Worm (Caenorhabditis elegans) whole organism, L4 larva: Measurements from ENCODE around the gene phy-4.

Experiments
- D1046.2 ChIP-seq: fragments of 200-800 bp; sonication (Bioruptor generic); IDR thresholded peaks from 2 replicates; pipeline ENCODE4 v1.3.6; 2022; ENCODE audit warnings: missing genetic modification characterization, missing compliant biosample characterization
- F44E2.7 ChIP-seq: fragments of 200-800 bp; sonication (Bioruptor generic); IDR thresholded peaks from 2 replicates; pipeline ENCODE4 v2.1.2; 2022; ENCODE audit warnings: missing genetic modification characterization, missing compliant biosample characterization
- Y48G9A.11 ChIP-seq: fragments of 200-800 bp; sonication (Bioruptor generic); IDR thresholded peaks from 2 replicates; pipeline ENCODE4 v1.3.6; 2022; ENCODE audit warnings: missing genetic modification reagents, missing genetic modification characterization, missing compliant biosample characterization
- Y5F2A.4 ChIP-seq: fragments of 200-800 bp; sonication (Bioruptor generic); optimal IDR thresholded peaks from 2 replicates; lab custom pipeline; 2018; ENCODE audit warnings: mild to moderate bottlenecking, missing genetic modification characterization, missing compliant biosample characterization
- ZK337.2 ChIP-seq: fragments of 200-800 bp; sonication (Bioruptor generic); IDR thresholded peaks from 2 replicates; pipeline ENCODE4 v1.3.6; 2022; ENCODE audit warnings: missing genetic modification reagents, missing genetic modification characterization, missing compliant biosample characterization
- ZK546.5 ChIP-seq, 2 experiments: sonication (generic microtip); optimal IDR thresholded peaks; 2 replicates each; lab custom pipeline; 2017; ENCODE audit warnings: missing biosample characterization in 2 of 2, missing genetic modification characterization in 2 of 2
- arid-1 ChIP-seq: fragments of 200-800 bp; sonication (Bioruptor generic); conservative IDR thresholded peaks from 2 replicates; pipeline ENCODE4 v1.3.6; 2022; ENCODE audit warnings: missing genetic modification reagents, missing genetic modification characterization, missing compliant biosample characterization
- attf-4 ChIP-seq: sonication (generic microtip); optimal IDR thresholded peaks from 3 replicates; lab custom pipeline; 2017; ENCODE audit warnings: missing biosample characterization, missing genetic modification characterization
- ctbp-1 ChIP-seq: fragments of 200-800 bp; sonication (Bioruptor generic); IDR thresholded peaks from 2 replicates; pipeline ENCODE4 v1.3.6; 2022; ENCODE audit warnings: missing genetic modification reagents, missing genetic modification characterization, missing compliant biosample characterization
- daf-16 ChIP-seq, 3 experiments: sonication (generic microtip); optimal IDR thresholded peaks; 2 replicates each; lab custom pipeline; 2016 to 2017; ENCODE audit warnings: missing genetic modification characterization in 3 of 3, missing genetic modification reagents in 3 of 3, mild to moderate bottlenecking in 2 of 3, missing compliant biosample characterization in 2 of 3, missing biosample characterization in 1 of 3, moderate library complexity in 1 of 3
- dmd-6 ChIP-seq: fragments of 200-800 bp; sonication (Bioruptor generic); IDR thresholded peaks from 2 replicates; pipeline ENCODE4 v1.3.6; 2022; ENCODE audit warnings: missing genetic modification reagents, missing genetic modification characterization, missing compliant biosample characterization
- dmd-9 ChIP-seq: fragments of 200-800 bp; sonication (Bioruptor generic); IDR thresholded peaks from 2 replicates; pipeline ENCODE4 v1.3.6; 2022; ENCODE audit warnings: missing genetic modification reagents, missing genetic modification characterization, missing compliant biosample characterization
- duxl-1 ChIP-seq: sonication (generic microtip); optimal IDR thresholded peaks from 2 replicates; lab custom pipeline; 2016; ENCODE audit warnings: mild to moderate bottlenecking, missing genetic modification characterization, moderate library complexity, missing compliant biosample characterization; ENCODE audit not compliant: poor library complexity
- dve-1 ChIP-seq: sonication (generic microtip); optimal IDR thresholded peaks from 2 replicates; lab custom pipeline; 2017; ENCODE audit warnings: antibody characterized with exemption, mild to moderate bottlenecking, missing genetic modification characterization, missing compliant biosample characterization; ENCODE audit not compliant: insufficient read depth
- egl-27 ChIP-seq: sonication (generic microtip); optimal IDR thresholded peaks from 3 replicates; lab custom pipeline; 2017; ENCODE audit warnings: missing biosample characterization, missing genetic modification reagents, missing genetic modification characterization
- egl-43 ChIP-seq: fragments of 200-800 bp; sonication (Bioruptor generic); IDR thresholded peaks from 2 replicates; pipeline ENCODE4 v1.3.6; 2022; ENCODE audit warnings: missing genetic modification reagents, missing genetic modification characterization, missing compliant biosample characterization
- gei-8 ChIP-seq: fragments of 200-800 bp; sonication (Bioruptor generic); optimal IDR thresholded peaks from 2 replicates; lab custom pipeline; 2018; ENCODE audit warnings: mild to moderate bottlenecking, missing genetic modification characterization, missing compliant biosample characterization
- hlh-11 ChIP-seq: fragments of 200-800 bp; sonication (Bioruptor generic); optimal IDR thresholded peaks from 2 replicates; lab custom pipeline; 2018; ENCODE audit warnings: mild to moderate bottlenecking, missing genetic modification characterization, missing compliant biosample characterization
- lim-7 ChIP-seq: fragments of 200-800 bp; sonication (Bioruptor generic); IDR thresholded peaks from 2 replicates; pipeline ENCODE4 v1.3.6; 2022; ENCODE audit warnings: missing genetic modification characterization, missing compliant biosample characterization
- lin-13 ChIP-seq: fragments of 150-350 bp; optimal IDR thresholded peaks from 2 replicates; lab custom pipeline; 2014; ENCODE audit warnings: missing biosample characterization, missing genetic modification reagents, missing genetic modification characterization
- lin-29 ChIP-seq: fragments of 200-800 bp; sonication (Bioruptor generic); IDR thresholded peaks from 2 replicates; pipeline ENCODE4 v1.3.6; 2022; ENCODE audit warnings: missing genetic modification reagents, missing genetic modification characterization, missing compliant biosample characterization
- lir-3 ChIP-seq: sonication (generic microtip); optimal IDR thresholded peaks from 2 replicates; lab custom pipeline; 2016; ENCODE audit warnings: mild to moderate bottlenecking, missing genetic modification characterization, missing compliant biosample characterization
- lsy-2 ChIP-seq, 2 experiments: fragments of 150-350 bp in 1 of 2; sonication (generic microtip) in 1 of 2; optimal IDR thresholded peaks; 2 replicates each; lab custom pipeline; 2014 to 2017; ENCODE audit warnings: missing biosample characterization in 2 of 2, missing genetic modification characterization in 2 of 2
- madf-9 ChIP-seq: fragments of 200-800 bp; sonication (Bioruptor generic); conservative IDR thresholded peaks from 2 replicates; pipeline ENCODE4 v1.3.6; 2022; ENCODE audit warnings: missing genetic modification reagents, missing genetic modification characterization, missing compliant biosample characterization
- mes-2 ChIP-seq: sonication (generic microtip); optimal IDR thresholded peaks from 2 replicates; lab custom pipeline; 2016; ENCODE audit warnings: missing genotype, mild to moderate bottlenecking, missing genetic modification characterization, missing compliant biosample characterization; ENCODE audit not compliant: poor library complexity, severe bottlenecking
- mxl-2 ChIP-seq: fragments of 200-800 bp; sonication (Bioruptor generic); conservative IDR thresholded peaks from 2 replicates; pipeline ENCODE4 v1.3.6; 2022; ENCODE audit warnings: missing genetic modification reagents, missing genetic modification characterization, missing compliant biosample characterization
- nhr-102 ChIP-seq: sonication (generic microtip); optimal IDR thresholded peaks from 2 replicates; lab custom pipeline; 2016; ENCODE audit warnings: mild to moderate bottlenecking, missing genetic modification characterization, moderate library complexity, missing compliant biosample characterization
- nhr-11 ChIP-seq: fragments of 150-350 bp; optimal IDR thresholded peaks from 2 replicates; lab custom pipeline; 2014; ENCODE audit warnings: missing biosample characterization, missing genetic modification characterization
- nhr-111 ChIP-seq: fragments of 200-800 bp; sonication (Bioruptor generic); optimal IDR thresholded peaks from 2 replicates; lab custom pipeline; 2018; ENCODE audit warnings: mild to moderate bottlenecking, missing genetic modification characterization, missing compliant biosample characterization
- nhr-28 ChIP-seq: fragments of 150-350 bp; optimal IDR thresholded peaks from 2 replicates; lab custom pipeline; 2014; ENCODE audit warnings: missing biosample characterization, missing genetic modification characterization
- nhr-41 ChIP-seq: fragments of 200-800 bp; sonication (Bioruptor generic); IDR thresholded peaks from 2 replicates; pipeline ENCODE4 v1.3.6; 2022; ENCODE audit warnings: missing genetic modification reagents, missing genetic modification characterization, missing compliant biosample characterization
- nhr-42 ChIP-seq: fragments of 200-800 bp; sonication (Bioruptor generic); IDR thresholded peaks from 2 replicates; pipeline ENCODE4 v1.3.6; 2022; ENCODE audit warnings: missing genetic modification characterization, missing compliant biosample characterization
- nhr-48 ChIP-seq: sonication (generic microtip); optimal IDR thresholded peaks from 2 replicates; lab custom pipeline; 2016; ENCODE audit warnings: mild to moderate bottlenecking, missing genetic modification characterization, missing compliant biosample characterization
- pha-4 ChIP-seq, 2 experiments: fragments of 150-350 bp in 1 of 2; fragments of 200-800 bp in 1 of 2; sonication (Bioruptor generic) in 1 of 2; IDR thresholded peaks in 1 of 2; optimal IDR thresholded peaks in 1 of 2; 2 replicates each; pipeline versions ENCODE4 v1.3.6 to Lab custom; 2014 to 2022; ENCODE audit warnings: missing genetic modification characterization in 2 of 2, missing genetic modification reagents in 2 of 2, missing biosample characterization in 1 of 2, missing compliant biosample characterization in 1 of 2
- php-3 ChIP-seq: fragments of 200-800 bp; sonication (Bioruptor generic); IDR thresholded peaks from 2 replicates; pipeline ENCODE4 v1.3.6; 2022; ENCODE audit warnings: missing genetic modification reagents, missing genetic modification characterization, missing compliant biosample characterization
- saeg-2 ChIP-seq: fragments of 200-800 bp; sonication (Bioruptor generic); IDR thresholded peaks from 2 replicates; pipeline ENCODE4 v1.3.6; 2022; ENCODE audit warnings: missing genetic modification reagents, missing genetic modification characterization, missing compliant biosample characterization
- snpc-1.2 ChIP-seq: fragments of 200-800 bp; sonication (Bioruptor generic); IDR thresholded peaks from 2 replicates; pipeline ENCODE4 v1.3.6; 2022; ENCODE audit warnings: missing genetic modification reagents, missing genetic modification characterization, missing compliant biosample characterization
- snpc-4 ChIP-seq: fragments of 150-350 bp; optimal IDR thresholded peaks from 2 replicates; lab custom pipeline; 2014; ENCODE audit warnings: missing biosample characterization, missing genetic modification characterization
- spr-1 ChIP-seq: sonication (generic microtip); optimal IDR thresholded peaks from 2 replicates; lab custom pipeline; 2016; ENCODE audit warnings: mild to moderate bottlenecking, missing genetic modification characterization, missing compliant biosample characterization
- spr-3 ChIP-seq: fragments of 200-800 bp; sonication (Bioruptor generic); optimal IDR thresholded peaks from 2 replicates; lab custom pipeline; 2018; ENCODE audit warnings: mild to moderate bottlenecking, missing genetic modification characterization, missing compliant biosample characterization
- tra-1 ChIP-seq: fragments of 200-800 bp; sonication (Bioruptor generic); IDR thresholded peaks from 2 replicates; pipeline ENCODE4 v1.3.6; 2022; ENCODE audit warnings: missing genetic modification reagents, missing genetic modification characterization, missing compliant biosample characterization
- unc-39 ChIP-seq: sonication (generic microtip); optimal IDR thresholded peaks from 2 replicates; lab custom pipeline; 2017; ENCODE audit warnings: missing biosample characterization, missing genetic modification characterization
- unc-62 ChIP-seq, 3 experiments: fragments of 150-350 bp in 1 of 3; sonication (generic microtip); optimal IDR thresholded peaks in 2 of 3; peaks in 1 of 3; 1 replicate in 1 of 3; 2 replicates in 2 of 3; lab custom pipeline; 2014 to 2017; ENCODE audit warnings: missing biosample characterization in 3 of 3, missing genetic modification characterization in 3 of 3, missing genetic modification reagents in 3 of 3, missing genotype in 1 of 3
- vab-7 ChIP-seq: fragments of 200-800 bp; sonication (Bioruptor generic); IDR thresholded peaks from 2 replicates; pipeline ENCODE4 v1.3.6; 2022; ENCODE audit warnings: missing genetic modification reagents, missing genetic modification characterization, missing compliant biosample characterization
- zag-1 ChIP-seq: fragments of 150-350 bp; optimal IDR thresholded peaks from 2 replicates; lab custom pipeline; 2014; ENCODE audit warnings: missing biosample characterization, missing genetic modification characterization
- ztf-7 ChIP-seq: fragments of 150-350 bp; optimal IDR thresholded peaks from 2 replicates; lab custom pipeline; 2014; ENCODE audit warnings: missing biosample characterization, missing genetic modification characterization

phy-4 gene

ce11 chrV:19520130-19520529, 6.7 kb upstream of the phy-4 start (continued):
- peak; percentile 49; the same call in 1 of the 2 replicates for TF ChIP-seq nhr-41 (GFP tag; lab: Robert Waterston, UW)
- TF ChIP-seq egl-43 = peak; percentile 67
- TF ChIP-seq gei-8 (GFP tag; lab: Kevin White, UChicago) = no peak
- peak; percentile 50; the same call in 1 of the 2 replicates for TF ChIP-seq arid-1
- no peak for TF ChIP-seq daf-16 (GFP tag; optimal IDR thresholded peaks at IDR 0.05; lab: Kevin White, UChicago)
- peak; percentile 10 for TF ChIP-seq daf-16 (tag; optimal IDR thresholded peaks at IDR 0.05; lab: Kevin White, UChicago)
- TF ChIP-seq dve-1 = no peak
- TF ChIP-seq saeg-2 (GFP tag; lab: Robert Waterston, UW) = no peak
- peak; percentile 58 for TF ChIP-seq ctbp-1 (GFP tag; lab: Robert Waterston, UW)
- TF ChIP-seq lin-29 (GFP tag; lab: Robert Waterston, UW) = peak; percentile 72; the same call in 1 of the 2 replicates

ce11 chrV:19519511-19519934, 6.1 kb upstream of the phy-4 start:
- TF ChIP-seq unc-62 (GFP tag; optimal IDR thresholded peaks at IDR 0.05 in 1 of 2; lab: Kevin White, UChicago) (no peak), unc-62 (tag; optimal IDR thresholded peaks at IDR 0.05; lab: Kevin White, UChicago) (no peak), vab-7 (GFP tag; lab: Robert Waterston, UW) (peak; percentile 72), pha-4 (GFP tag; IDR thresholded peaks at IDR 0.05; lab: Robert Waterston, UW) (peak; percentile 69), pha-4 (tag; optimal IDR thresholded peaks at IDR 0.05; lab: Kevin White, UChicago) (no peak), ZK337.2 (peak; percentile 62; the same call in 1 of the 2 replicates), tra-1 (GFP tag; lab: Robert Waterston, UW) (peak; percentile 37; the same call in 1 of the 2 replicates), dmd-6 (GFP tag; lab: Robert Waterston, UW) (0 out of 2 replicates have a peak, but pooled peaks have one; percentile 29), zag-1 (no peak), snpc-1.2 (peak; percentile 77; the same call in 1 of the 2 replicates), attf-4 (tag; lab: Kevin White, UChicago) (no peak), ztf-7 (tag; lab: Kevin White, UChicago) (no peak), php-3 (GFP tag; lab: Robert Waterston, UW) (peak; percentile 86), nhr-41 (GFP tag; lab: Robert Waterston, UW) (peak; percentile 52; the same call in 1 of the 2 replicates), lir-3 (tag; lab: Kevin White, UChicago) (no peak), spr-1 (tag; lab: Kevin White, UChicago) (peak; percentile 40), nhr-48 (tag; lab: Kevin White, UChicago) (peak; percentile 21), D1046.2 (GFP tag; lab: Robert Waterston, UW) (peak; percentile 82), Y5F2A.4 (GFP tag; lab: Kevin White, UChicago) (peak; percentile 66), lin-13 (GFP tag; lab: Kevin White, UChicago) (no peak), nhr-42 (0 out of 2 replicates have a peak, but pooled peaks have one; percentile 12), unc-39 (tag; lab: Kevin White, UChicago) (no peak), nhr-28 (tag; lab: Kevin White, UChicago) (peak; percentile 4), ZK546.5 (tag; optimal IDR thresholded peaks at IDR 0.05; lab: Kevin White, UChicago) (no peak), lsy-2 (tag; optimal IDR thresholded peaks at IDR 0.05; lab: Kevin White, UChicago) (peak in 1 of 2 experiments; percentile 72), duxl-1 (tag; lab: Kevin White, UChicago) (peak; percentile 29), F44E2.7 (GFP tag; lab: Robert Waterston, UW) (0 out of 2 replicates have a peak, but pooled peaks have one; percentile 4), mes-2 (tag; lab: Kevin White, UChicago) (peak; percentile 17), dmd-9 (no peak), ctbp-1 (GFP tag; lab: Robert Waterston, UW) (peak; percentile 90), saeg-2 (GFP tag; lab: Robert Waterston, UW) (peak; percentile 39; the same call in 1 of the 2 replicates), spr-3 (GFP tag; lab: Kevin White, UChicago) (peak; percentile 33), madf-9 (peak; percentile 54), nhr-102 (tag; lab: Kevin White, UChicago) (peak; percentile 45), nhr-11 (tag; lab: Kevin White, UChicago) (no peak), nhr-111 (GFP tag; lab: Kevin White, UChicago) (no peak), Y48G9A.11 (GFP tag; lab: Robert Waterston, UW) (peak; percentile 20; the same call in 1 of the 2 replicates), mxl-2 (peak; percentile 71; the same call in 1 of the 2 replicates), hlh-11 (tag; lab: Kevin White, UChicago) (peak; percentile 31), egl-27 (tag; lab: Kevin White, UChicago) (no peak), lim-7 (GFP tag; lab: Robert Waterston, UW) (0 out of 2 replicates have a peak, but pooled peaks have one; percentile 37), snpc-4 (tag; lab: Kevin White, UChicago) (no peak)
